Fruit fly (Drosophila melanogaster): Measurements from ENCODE around the gene Mitofilin.
A peak's percentile ranks its signal among the peaks of the same experiment; 100 is the strongest.

Mitofilin gene

dm6 chr3R:22035552-22035951 lies 12.4 kb upstream of the Mitofilin start (continued):
- TF ChIP-seq Scr (GFP tag; IDR thresholded peaks at IDR 0.05; ENCODE audit: partially characterized antibody) = peak; percentile 77
- TF ChIP-seq CG5953 (GFP tag; IDR thresholded peaks at IDR 0.05) = no peak
- TF ChIP-seq Doc3 (GFP tag; IDR thresholded peaks at IDR 0.05; ENCODE audit: partially characterized antibody) = peak; percentile 72
- TF ChIP-seq Rfx (GFP tag; IDR thresholded peaks at IDR 0.05) = 0 out of 2 replicates have a peak, but pooled peaks have one; percentile 6
- peak in 1 of 2 experiments; percentile 80 for TF ChIP-seq Hr78 (GFP tag; optimal IDR thresholded peaks at IDR 0.05)
- peak; percentile 77 for TF ChIP-seq MBD-R2 (GFP tag; IDR thresholded peaks at IDR 0.05)
- peak; percentile 78 for TF ChIP-seq unc-4 (GFP tag; IDR thresholded peaks at IDR 0.05; ENCODE audit: partially characterized antibody)
- no peak for TF ChIP-seq toy (GFP tag; IDR thresholded peaks at IDR 0.05)
- TF ChIP-seq CG2129 (GFP tag; IDR thresholded peaks at IDR 0.05; ENCODE audit: partially characterized antibody) = peak; percentile 43; the same call in 1 of the 2 replicates
- TF ChIP-seq CG13424 (tag; optimal IDR thresholded peaks at IDR 0.05) = no peak
- peak; percentile 71 for TF ChIP-seq Ets97D (GFP tag; optimal IDR thresholded peaks at IDR 0.05)
- peak; percentile 86 for TF ChIP-seq Myb (GFP tag; optimal IDR thresholded peaks at IDR 0.05)
- TF ChIP-seq bcd (GFP tag; optimal IDR thresholded peaks at IDR 0.05) = no peak
- TF ChIP-seq CG2116 (GFP tag; optimal IDR thresholded peaks at IDR 0.05) = peak; percentile 82
- no peak for TF ChIP-seq CG7357 (GFP tag; IDR thresholded peaks at IDR 0.05)
- TF ChIP-seq trem (tag; optimal IDR thresholded peaks at IDR 0.05) = peak; percentile 24
- peak; percentile 69 for TF ChIP-seq CG14710 (tag; optimal IDR thresholded peaks at IDR 0.05)
- peak; percentile 90 for TF ChIP-seq Dref (GFP tag; IDR thresholded peaks at IDR 0.05)
- TF ChIP-seq CG14860 (GFP tag; IDR thresholded peaks at IDR 0.05; ENCODE audit: partially characterized antibody) = peak; percentile 57
- no peak for TF ChIP-seq Mes4 (GFP tag; optimal IDR thresholded peaks at IDR 0.05)
- TF ChIP-seq Sin3A (optimal IDR thresholded peaks at IDR 0.05) = peak; percentile 35
- peak; percentile 84 for TF ChIP-seq CG13287 (GFP tag; IDR thresholded peaks at IDR 0.05; ENCODE audit: partially characterized antibody)
- peak; percentile 62 for TF ChIP-seq YL-1 (GFP tag; optimal IDR thresholded peaks at IDR 0.05)
- peak; percentile 57 for TF ChIP-seq Dp (GFP tag; optimal IDR thresholded peaks at IDR 0.05)
- TF ChIP-seq ttk (GFP tag; IDR thresholded peaks at IDR 0.05) = no peak
- peak; percentile 75; the same call in 2 of the 4 replicates for TF ChIP-seq chinmo (GFP tag; IDR thresholded peaks at IDR 0.05; ENCODE audit: partially characterized antibody)
- peak; percentile 66 for TF ChIP-seq CG42726 (GFP tag; IDR thresholded peaks at IDR 0.05; ENCODE audit: partially characterized antibody)
- TF ChIP-seq Mrtf (GFP tag; IDR thresholded peaks at IDR 0.05) = no peak
- peak; percentile 65 for TF ChIP-seq sens (GFP tag)
- peak; percentile 84 for TF ChIP-seq CG6791 (GFP tag; IDR thresholded peaks at IDR 0.05; ENCODE audit: partially characterized antibody)
- no peak for TF ChIP-seq CG11456 (GFP tag; IDR thresholded peaks at IDR 0.05)
- TF ChIP-seq Bgb (GFP tag; IDR thresholded peaks at IDR 0.05; ENCODE audit: partially characterized antibody) = peak; percentile 85
- TF ChIP-seq Hr39 (optimal IDR thresholded peaks at IDR 0.05) = no peak
- peak; percentile 64 for TF ChIP-seq stwl (tag; optimal IDR thresholded peaks at IDR 0.05)
- TF ChIP-seq knrl (GFP tag; IDR thresholded peaks at IDR 0.05; ENCODE audit: partially characterized antibody) = peak; percentile 75; the same call in 2 of the 3 replicates
- TF ChIP-seq CG2712 (tag; optimal IDR thresholded peaks at IDR 0.05) = no peak
- TF ChIP-seq Med (GFP tag) = peak; percentile 71
- TF ChIP-seq lbe (GFP tag; optimal IDR thresholded peaks at IDR 0.05) = no peak
- TF ChIP-seq CG8924 (tag; optimal IDR thresholded peaks at IDR 0.05) = no peak
- peak; percentile 57; the same call in 1 of the 3 replicates for TF ChIP-seq CG34422 (GFP tag; IDR thresholded peaks at IDR 0.05)
- peak; percentile 75 for TF ChIP-seq BEAF-32 (GFP tag; optimal IDR thresholded peaks at IDR 0.05)
- TF ChIP-seq CG9797 (GFP tag; optimal IDR thresholded peaks at IDR 0.05) = peak; percentile 23
- TF ChIP-seq sna (GFP tag; IDR thresholded peaks at IDR 0.05; ENCODE audit: partially characterized antibody) = peak; percentile 74
- peak; percentile 64 for TF ChIP-seq nerfin-2 (GFP tag; IDR thresholded peaks at IDR 0.05; ENCODE audit: partially characterized antibody)
- peak; percentile 77 for TF ChIP-seq E2f2 (GFP tag; IDR thresholded peaks at IDR 0.05)
- peak; percentile 73 for TF ChIP-seq Dll (GFP tag; IDR thresholded peaks at IDR 0.05; ENCODE audit: partially characterized antibody)
- no peak for TF ChIP-seq bab2 (GFP tag; optimal IDR thresholded peaks at IDR 0.05)
- peak; percentile 4 for TF ChIP-seq CG15514 (GFP tag; optimal IDR thresholded peaks at IDR 0.05)
- TF ChIP-seq inv (GFP tag; IDR thresholded peaks at IDR 0.05; ENCODE audit: partially characterized antibody) = peak; percentile 66; the same call in 1 of the 2 replicates

All from whole organism, embryonic.